Worm (Caenorhabditis elegans) whole organism, L3 larva: Measurements from ENCODE around the gene hmg-1.2.
A peak's percentile ranks its signal among the peaks of the same experiment; 100 is the strongest.

ENCODE experiments used
- ZK546.5 ChIP-seq: sonication (generic microtip); optimal IDR thresholded peaks from 2 replicates; lab custom pipeline; 2017; ENCODE audit warnings: missing biosample characterization, missing genetic modification characterization
- aly-2 ChIP-seq: fragments of 150-350 bp; optimal IDR thresholded peaks from 2 replicates; lab custom pipeline; 2014; ENCODE audit warnings: missing biosample characterization, missing genetic modification characterization
- ceh-16 ChIP-seq: sonication (generic microtip); optimal IDR thresholded peaks from 2 replicates; lab custom pipeline; 2017; ENCODE audit warnings: missing biosample characterization, missing genetic modification characterization
- ceh-82 ChIP-seq: fragments of 150-350 bp; optimal IDR thresholded peaks from 2 replicates; lab custom pipeline; 2014; ENCODE audit warnings: missing biosample characterization, missing genetic modification characterization
- ceh-9 ChIP-seq: sonication (generic microtip); optimal IDR thresholded peaks from 2 replicates; lab custom pipeline; 2018; ENCODE audit warnings: missing biosample characterization, missing genetic modification characterization
- egl-27 ChIP-seq: sonication (generic microtip); optimal IDR thresholded peaks from 4 replicates; lab custom pipeline; 2017; ENCODE audit warnings: missing biosample characterization, missing genetic modification reagents, missing genetic modification characterization
- egl-5 ChIP-seq: fragments of 150-350 bp; optimal IDR thresholded peaks from 2 replicates; lab custom pipeline; 2017; ENCODE audit warnings: missing biosample characterization, missing genetic modification reagents, missing genetic modification characterization, inconsistent platforms
- elt-1 ChIP-seq: fragments of 150-350 bp; optimal IDR thresholded peaks from 2 replicates; lab custom pipeline; 2014; ENCODE audit warnings: missing biosample characterization, missing genetic modification characterization
- elt-3 ChIP-seq, 3 experiments: fragments of 150-350 bp in 1 of 3; sonication (generic microtip) in 2 of 3; optimal IDR thresholded peaks; 2 replicates in 2 of 3; 4 replicates in 1 of 3; lab custom pipeline; 2014 to 2017; ENCODE audit warnings: missing biosample characterization in 3 of 3, missing genetic modification characterization in 3 of 3
- eor-1 ChIP-seq, 2 experiments: fragments of 150-350 bp; optimal IDR thresholded peaks; 2 replicates each; lab custom pipeline; 2014 to 2018; ENCODE audit warnings: missing biosample characterization in 2 of 2, missing genetic modification characterization in 2 of 2
- fkh-10 ChIP-seq: sonication (generic microtip); optimal IDR thresholded peaks from 2 replicates; lab custom pipeline; 2017; ENCODE audit warnings: missing biosample characterization, missing genetic modification reagents, missing genetic modification characterization
- fkh-2 ChIP-seq: fragments of 150-350 bp; optimal IDR thresholded peaks from 2 replicates; lab custom pipeline; 2014; ENCODE audit warnings: missing biosample characterization, missing genetic modification reagents, missing genetic modification characterization
- fos-1 ChIP-seq: fragments of 150-350 bp; optimal IDR thresholded peaks from 2 replicates; lab custom pipeline; 2014; ENCODE audit warnings: missing biosample characterization, missing genetic modification characterization
- jun-1 ChIP-seq: fragments of 150-350 bp; optimal IDR thresholded peaks from 2 replicates; lab custom pipeline; 2014; ENCODE audit warnings: missing biosample characterization, missing genetic modification reagents, missing genetic modification characterization
- lin-15B ChIP-seq: fragments of 150-350 bp; optimal IDR thresholded peaks from 2 replicates; lab custom pipeline; 2014; ENCODE audit warnings: missing biosample characterization, missing genetic modification characterization
- lin-39 ChIP-seq: fragments of 150-350 bp; optimal IDR thresholded peaks from 2 replicates; lab custom pipeline; 2018; ENCODE audit warnings: missing biosample characterization, missing genetic modification reagents, missing genetic modification characterization
- mdl-1 ChIP-seq: fragments of 150-350 bp; optimal IDR thresholded peaks from 2 replicates; lab custom pipeline; 2014; ENCODE audit warnings: missing biosample characterization, missing genetic modification characterization
- mml-1 ChIP-seq: fragments of 150-350 bp; sonication (generic microtip); optimal IDR thresholded peaks from 3 replicates; lab custom pipeline; 2014; ENCODE audit warnings: missing biosample characterization, missing genetic modification characterization
- nfya-1 ChIP-seq: sonication (generic microtip); optimal IDR thresholded peaks from 2 replicates; lab custom pipeline; 2017; ENCODE audit warnings: missing genetic modification characterization, mild to moderate bottlenecking, missing compliant biosample characterization, antibody characterized with exemption, moderate library complexity; ENCODE audit not compliant: insufficient read depth
- nhr-11 ChIP-seq: fragments of 150-350 bp; optimal IDR thresholded peaks from 2 replicates; lab custom pipeline; 2014; ENCODE audit warnings: missing biosample characterization, missing genetic modification characterization
- nhr-12 ChIP-seq: fragments of 150-350 bp; optimal IDR thresholded peaks from 2 replicates; lab custom pipeline; 2014; ENCODE audit warnings: missing biosample characterization, missing genetic modification characterization
- nhr-23 ChIP-seq: fragments of 150-350 bp; optimal IDR thresholded peaks from 2 replicates; lab custom pipeline; 2014; ENCODE audit warnings: missing biosample characterization, missing genetic modification reagents, missing genetic modification characterization
- nhr-25 ChIP-seq: sonication (generic microtip); optimal IDR thresholded peaks from 2 replicates; lab custom pipeline; 2017; ENCODE audit warnings: missing biosample characterization, missing genetic modification characterization
- nhr-28 ChIP-seq: fragments of 150-350 bp; optimal IDR thresholded peaks from 2 replicates; lab custom pipeline; 2014; ENCODE audit warnings: missing biosample characterization, missing genetic modification characterization
- nhr-43 ChIP-seq: sonication (generic microtip); optimal IDR thresholded peaks from 2 replicates; lab custom pipeline; 2016; ENCODE audit warnings: mild to moderate bottlenecking, missing genetic modification characterization, missing compliant biosample characterization; ENCODE audit not compliant: poor library complexity, severe bottlenecking
- nhr-67 ChIP-seq: fragments of 150-350 bp; optimal IDR thresholded peaks from 2 replicates; lab custom pipeline; 2014; ENCODE audit warnings: missing biosample characterization, missing genetic modification characterization
- nhr-76 ChIP-seq: fragments of 150-350 bp; sonication (generic microtip); optimal IDR thresholded peaks from 5 replicates; lab custom pipeline; 2014; ENCODE audit warnings: missing biosample characterization, missing genetic modification characterization
- pha-4 ChIP-seq: fragments of 150-350 bp; optimal IDR thresholded peaks from 2 replicates; lab custom pipeline; 2014; ENCODE audit warnings: missing biosample characterization, missing genetic modification reagents, missing genetic modification characterization
- pqm-1 ChIP-seq: fragments of 150-350 bp; optimal IDR thresholded peaks from 2 replicates; lab custom pipeline; 2017; ENCODE audit warnings: missing biosample characterization, missing genetic modification characterization, inconsistent platforms
- sea-2 ChIP-seq: fragments of 150-350 bp; sonication (generic microtip); optimal IDR thresholded peaks from 4 replicates; lab custom pipeline; 2014; ENCODE audit warnings: missing biosample characterization, missing genetic modification reagents, missing genetic modification characterization
- skn-1 ChIP-seq: fragments of 150-350 bp; optimal IDR thresholded peaks from 2 replicates; lab custom pipeline; 2014; ENCODE audit warnings: missing biosample characterization, missing genetic modification characterization
- tbx-2 ChIP-seq: sonication (generic microtip); optimal IDR thresholded peaks from 2 replicates; lab custom pipeline; 2016; ENCODE audit warnings: mild to moderate bottlenecking, missing genetic modification characterization, missing compliant biosample characterization
- unc-62 ChIP-seq: fragments of 150-350 bp; sonication (generic microtip); optimal IDR thresholded peaks from 4 replicates; lab custom pipeline; 2014; ENCODE audit warnings: missing biosample characterization, missing genetic modification reagents, missing genetic modification characterization
- zag-1 ChIP-seq: fragments of 150-350 bp; optimal IDR thresholded peaks from 2 replicates; lab custom pipeline; 2014; ENCODE audit warnings: missing biosample characterization, missing genetic modification characterization
- ztf-11 ChIP-seq: fragments of 150-350 bp; optimal IDR thresholded peaks from 2 replicates; lab custom pipeline; 2014; ENCODE audit warnings: missing biosample characterization, missing genetic modification characterization
- ztf-4 ChIP-seq: fragments of 150-350 bp; optimal IDR thresholded peaks from 2 replicates; lab custom pipeline; 2014; ENCODE audit warnings: missing biosample characterization, missing genetic modification characterization

Gene hmg-1.2

DNA sequence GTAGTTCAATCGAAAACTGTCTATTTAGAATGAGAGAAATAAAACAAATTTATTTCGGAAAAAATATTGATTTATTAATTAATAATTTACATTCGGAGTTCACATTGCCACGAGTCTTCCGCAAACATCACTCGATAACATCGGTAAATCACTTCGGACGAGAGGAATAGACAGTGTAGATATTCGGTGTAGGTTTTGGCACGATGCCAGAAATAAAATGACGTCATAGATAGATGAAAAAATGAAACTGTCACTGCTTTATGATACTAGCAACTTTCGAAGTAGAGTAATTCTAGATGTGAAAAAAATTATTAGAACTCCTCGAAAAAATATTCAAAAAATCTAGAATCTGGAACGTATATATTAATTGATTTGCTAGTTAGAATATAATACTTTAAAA, 727 bp upstream of the hmg-1.2 start:
- TF ChIP-seq nhr-11 (no peak), ztf-11 (tag; lab: Kevin White, UChicago) (no peak), eor-1 (tag; optimal IDR thresholded peaks at IDR 0.05; lab: Kevin White, UChicago) (no peak), aly-2 (tag; lab: Kevin White, UChicago) (no peak), nhr-25 (no peak), ceh-82 (tag; lab: Kevin White, UChicago) (no peak), skn-1 (tag; lab: Kevin White, UChicago) (no peak), zag-1 (no peak), ceh-9 (tag; lab: Kevin White, UChicago) (no peak), pqm-1 (no peak), nhr-76 (tag; lab: Kevin White, UChicago) (no peak), pha-4 (no peak), sea-2 (GFP tag; lab: Kevin White, UChicago) (no peak), egl-27 (tag; lab: Kevin White, UChicago) (no peak), nhr-12 (no peak), lin-39 (no peak), nhr-23 (no peak), ceh-16 (no peak)

- no peak for TF ChIP-seq nhr-67 (tag; lab: Kevin White, UChicago)
- TF ChIP-seq ceh-16, result no peak
- no peak for TF ChIP-seq fkh-10 (GFP tag; lab: Kevin White, UChicago)
- TF ChIP-seq pha-4, result no peak
- TF ChIP-seq ztf-4 (tag; lab: Kevin White, UChicago), result no peak
- no peak for TF ChIP-seq ceh-82 (tag; lab: Kevin White, UChicago)
- no peak for TF ChIP-seq aly-2 (tag; lab: Kevin White, UChicago)
- no peak for TF ChIP-seq fkh-2 (tag; lab: Kevin White, UChicago)
- no peak for TF ChIP-seq nhr-43 (tag; lab: Kevin White, UChicago)
- TF ChIP-seq elt-1 (tag; lab: Kevin White, UChicago), result no peak
- TF ChIP-seq ceh-9 (tag; lab: Kevin White, UChicago), result no peak
- no peak for TF ChIP-seq jun-1
- TF ChIP-seq lin-15B (tag; lab: Kevin White, UChicago), result no peak
- TF ChIP-seq, all 47 proteins: peak for 0
Measured at ce11 chrIII:6283024-6283423, 2.8 kb downstream of the hmg-1.2 start.

ce11 chrIII:6285890-6286289, 5.7 kb downstream of the hmg-1.2 start, which contains the start of gene gadr-3:
TSS of gene gadr-3 (minus strand) at chrIII:6285990.
- TF ChIP-seq elt-3 (tag; optimal IDR thresholded peaks at IDR 0.05; lab: Kevin White, UChicago) (no peak), egl-27 (tag; lab: Kevin White, UChicago) (no peak), nhr-28 (tag; lab: Kevin White, UChicago) (no peak), mml-1 (tag; lab: Kevin White, UChicago) (no peak), ceh-16 (no peak), jun-1 (no peak), lin-15B (tag; lab: Kevin White, UChicago) (no peak), ceh-82 (tag; lab: Kevin White, UChicago) (no peak), pha-4 (no peak), tbx-2 (tag; lab: Kevin White, UChicago) (no peak), ZK546.5 (tag; lab: Kevin White, UChicago) (no peak), unc-62 (GFP tag; lab: Kevin White, UChicago) (no peak), fkh-2 (tag; lab: Kevin White, UChicago) (no peak), egl-5 (tag; lab: Kevin White, UChicago) (no peak), fos-1 (no peak)

ce11 chrIII:6287195-6287594, 7.0 kb downstream of the hmg-1.2 start, which contains the start of gene F47D12.6:
TSS of gene F47D12.6 (minus strand) at chrIII:6287295.
- TF ChIP-seq egl-5 (tag; lab: Kevin White, UChicago), result no peak
- no peak for TF ChIP-seq nhr-23

DNA sequence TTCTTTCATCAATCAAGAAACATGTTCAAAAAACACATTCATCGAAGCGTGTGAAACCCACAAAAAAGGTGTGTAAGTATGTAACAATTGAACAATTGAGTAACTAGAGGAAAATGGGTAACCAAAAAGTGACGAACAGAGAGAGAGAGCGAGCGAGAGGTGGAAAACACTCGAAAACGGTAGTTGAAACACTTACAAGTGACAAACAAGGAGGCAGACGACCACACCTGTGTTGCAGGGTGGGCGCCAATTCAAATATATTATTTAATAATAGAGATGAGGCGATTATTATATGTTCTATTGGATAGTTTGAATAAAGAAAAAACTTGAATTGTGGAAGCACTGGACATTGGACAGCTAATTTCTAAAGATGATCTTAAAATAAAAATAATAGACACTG, 9.2 kb downstream of the hmg-1.2 start:
- TF ChIP-seq ZK546.5 (tag; lab: Kevin White, UChicago) (no peak), nfya-1 (tag; lab: Kevin White, UChicago) (peak; percentile 13), lin-15B (tag; lab: Kevin White, UChicago) (peak; percentile 76), mdl-1 (no peak), nhr-12 (no peak)
